Fruit fly (Drosophila melanogaster): ENCODE data around the gene CG18666.
A peak's percentile ranks its signal among the peaks of the same experiment; 100 is the strongest.

The CG18666 gene

dm6 chr2L:11065106-11065878 is 30.7 kb downstream of the CG18666 start (continued):
- peak; percentile 55 for TF ChIP-seq CG31224 (GFP tag; IDR thresholded peaks at IDR 0.05)
- TF ChIP-seq HmgD (GFP tag; optimal IDR thresholded peaks at IDR 0.05), result no peak
- TF ChIP-seq Rfx (GFP tag; IDR thresholded peaks at IDR 0.05), result peak; percentile 68
- TF ChIP-seq CG10209 (GFP tag; optimal IDR thresholded peaks at IDR 0.05), result peak; percentile 42
- TF ChIP-seq crol (GFP tag; IDR thresholded peaks at IDR 0.05), result peak; percentile 70
- peak; percentile 63 for TF ChIP-seq PHDP (tag; optimal IDR thresholded peaks at IDR 0.05)
- peak; percentile 20 for TF ChIP-seq zfh2 (GFP tag; optimal IDR thresholded peaks at IDR 0.05)
- TF ChIP-seq pita (GFP tag; optimal IDR thresholded peaks at IDR 0.05), result no peak
- TF ChIP-seq CG11696 (GFP tag; IDR thresholded peaks at IDR 0.05), result no peak
- TF ChIP-seq CG12219 (GFP tag; optimal IDR thresholded peaks at IDR 0.05), result no peak
- TF ChIP-seq CG14965 (GFP tag; optimal IDR thresholded peaks at IDR 0.05; ENCODE audit: borderline replicate concordance), result no peak
- no peak for TF ChIP-seq eyg (GFP tag; optimal IDR thresholded peaks at IDR 0.05)
- 0 out of 2 replicates have a peak, but pooled peaks have one; percentile 28 for TF ChIP-seq ssp (GFP tag; IDR thresholded peaks at IDR 0.05)
- TF ChIP-seq lmd (GFP tag; IDR thresholded peaks at IDR 0.05), result peak; percentile 59; the same call in 1 of the 2 replicates
- TF ChIP-seq sqz (GFP tag; optimal IDR thresholded peaks at IDR 0.05), result no peak
- peak; percentile 58 for TF ChIP-seq cwo (GFP tag; optimal IDR thresholded peaks at IDR 0.05)
- TF ChIP-seq Side (GFP tag; optimal IDR thresholded peaks at IDR 0.05), result no peak
- no peak for TF ChIP-seq tio (GFP tag; optimal IDR thresholded peaks at IDR 0.05)
- no peak for TF ChIP-seq BtbVII (GFP tag; optimal IDR thresholded peaks at IDR 0.05)
- no peak for TF ChIP-seq bsh (GFP tag; optimal IDR thresholded peaks at IDR 0.05)
- peak; percentile 63 for TF ChIP-seq Meics (GFP tag; optimal IDR thresholded peaks at IDR 0.05)
- TF ChIP-seq Dad (GFP tag; optimal IDR thresholded peaks at IDR 0.05), result no peak
- peak; percentile 8 for TF ChIP-seq org-1 (GFP tag; optimal IDR thresholded peaks at IDR 0.05)
- TF ChIP-seq CG18599 (GFP tag; optimal IDR thresholded peaks at IDR 0.05), result peak; percentile 71
- no peak for TF ChIP-seq sisA (GFP tag; IDR thresholded peaks at IDR 0.05)
- 0 out of 2 replicates have a peak, but pooled peaks have one; percentile 4 for TF ChIP-seq Ada2b (GFP tag; IDR thresholded peaks at IDR 0.05)
- no peak for TF ChIP-seq Hr3 (GFP tag; optimal IDR thresholded peaks at IDR 0.05)
- TF ChIP-seq HHEX (GFP tag; optimal IDR thresholded peaks at IDR 0.05), result peak; percentile 54
- no peak for TF ChIP-seq Pdp1 (GFP tag; optimal IDR thresholded peaks at IDR 0.05)
- TF ChIP-seq CG5180 (GFP tag; optimal IDR thresholded peaks at IDR 0.05), result no peak
- peak; percentile 24 for TF ChIP-seq fd3F (GFP tag; optimal IDR thresholded peaks at IDR 0.05)
- TF ChIP-seq pros (GFP tag; optimal IDR thresholded peaks at IDR 0.05), result no peak
- TF ChIP-seq CG32767 (GFP tag; IDR thresholded peaks at IDR 0.05), result no peak; the same call in 1 of the 2 replicates
- TF ChIP-seq Atf6 (GFP tag; IDR thresholded peaks at IDR 0.05), result peak; percentile 67
- no peak for TF ChIP-seq jing (GFP tag; optimal IDR thresholded peaks at IDR 0.05)
- TF ChIP-seq BEAF-32 (GFP tag; optimal IDR thresholded peaks at IDR 0.05), result no peak
- TF ChIP-seq sug (tag; optimal IDR thresholded peaks at IDR 0.05), result peak; percentile 18
- TF ChIP-seq chn (GFP tag; optimal IDR thresholded peaks at IDR 0.05), result no peak
- no peak for TF ChIP-seq ap (GFP tag; IDR thresholded peaks at IDR 0.05)
- no peak for TF ChIP-seq dpn (GFP tag; optimal IDR thresholded peaks at IDR 0.05)
- TF ChIP-seq seq (GFP tag; IDR thresholded peaks at IDR 0.05), result peak; percentile 45; the same call in 1 of the 2 replicates
- TF ChIP-seq CG8765 (GFP tag; IDR thresholded peaks at IDR 0.05), result 0 out of 2 replicates have a peak, but pooled peaks have one; percentile 20
- TF ChIP-seq ara (GFP tag; IDR thresholded peaks at IDR 0.05), result no peak
- TF ChIP-seq CG8924 (tag; optimal IDR thresholded peaks at IDR 0.05), result peak; percentile 27
- TF ChIP-seq CG4424 (GFP tag; optimal IDR thresholded peaks at IDR 0.05), result peak; percentile 11
- TF ChIP-seq CG7987 (GFP tag; optimal IDR thresholded peaks at IDR 0.05), result no peak
- peak; percentile 10 for TF ChIP-seq corto (GFP tag; optimal IDR thresholded peaks at IDR 0.05)
- peak; percentile 34 for TF ChIP-seq CG9817 (tag; optimal IDR thresholded peaks at IDR 0.05)
- TF ChIP-seq stc (GFP tag; IDR thresholded peaks at IDR 0.05), result no peak

All from whole organism, embryonic.